Worm (Caenorhabditis elegans) whole organism, late embryonic: ENCODE measurements around the gene mrp-3.
A peak's percentile ranks its signal among the peaks of the same experiment; 100 is the strongest.

Source experiments
- C08G9.2 ChIP-seq: sonication (generic microtip); optimal IDR thresholded peaks from 2 replicates; lab custom pipeline; 2016; ENCODE audit warnings: mild to moderate bottlenecking, missing genetic modification characterization, moderate library complexity, missing compliant biosample characterization
- Y22D7AL.16 ChIP-seq: sonication (generic microtip); optimal IDR thresholded peaks from 2 replicates; lab custom pipeline; 2016; ENCODE audit warnings: missing genetic modification characterization, missing compliant biosample characterization
- ama-1 ChIP-seq: fragments of 150-350 bp; optimal IDR thresholded peaks from 2 replicates; lab custom pipeline; 2014
- ceh-14 ChIP-seq: sonication (generic microtip); optimal IDR thresholded peaks from 2 replicates; lab custom pipeline; 2016; ENCODE audit warnings: missing genotype, missing genetic modification characterization, missing compliant biosample characterization
- ceh-18 ChIP-seq: sonication (generic microtip); optimal IDR thresholded peaks from 2 replicates; lab custom pipeline; 2016; ENCODE audit warnings: missing genetic modification characterization, missing compliant biosample characterization
- ceh-19 ChIP-seq: fragments of 200-800 bp; sonication (Bioruptor generic); optimal IDR thresholded peaks from 2 replicates; lab custom pipeline; 2018; ENCODE audit warnings: mild to moderate bottlenecking, missing genetic modification characterization, missing compliant biosample characterization
- ceh-22 ChIP-seq: sonication (generic microtip); optimal IDR thresholded peaks from 2 replicates; lab custom pipeline; 2017; ENCODE audit warnings: missing biosample characterization, missing genetic modification characterization
- ceh-24 ChIP-seq: sonication (generic microtip); optimal IDR thresholded peaks from 2 replicates; lab custom pipeline; 2016; ENCODE audit warnings: mild to moderate bottlenecking, missing genetic modification characterization, missing compliant biosample characterization
- ceh-30 ChIP-seq: fragments of 150-350 bp; optimal IDR thresholded peaks from 2 replicates; lab custom pipeline; 2014; ENCODE audit warnings: missing biosample characterization, missing genetic modification characterization
- ceh-31 ChIP-seq: sonication (generic microtip); optimal IDR thresholded peaks from 2 replicates; lab custom pipeline; 2016; ENCODE audit warnings: missing genetic modification characterization, missing compliant biosample characterization
- ceh-34 ChIP-seq: sonication (generic microtip); optimal IDR thresholded peaks from 2 replicates; lab custom pipeline; 2016; ENCODE audit warnings: mild to moderate bottlenecking, missing genetic modification characterization, missing compliant biosample characterization
- che-1 ChIP-seq: sonication (generic microtip); optimal IDR thresholded peaks from 2 replicates; lab custom pipeline; 2016; ENCODE audit warnings: mild to moderate bottlenecking, missing genetic modification characterization, missing compliant biosample characterization
- dve-1 ChIP-seq: sonication (generic microtip); optimal IDR thresholded peaks from 2 replicates; lab custom pipeline; 2017; ENCODE audit warnings: antibody characterized with exemption, mild to moderate bottlenecking, missing genetic modification characterization, missing compliant biosample characterization
- elt-2 ChIP-seq: sonication (generic microtip); optimal IDR thresholded peaks from 2 replicates; lab custom pipeline; 2016; ENCODE audit warnings: missing genetic modification reagents, missing genetic modification characterization, missing compliant biosample characterization
- elt-4 ChIP-seq: sonication (generic microtip); optimal IDR thresholded peaks from 2 replicates; lab custom pipeline; 2016; ENCODE audit warnings: missing genetic modification characterization, missing compliant biosample characterization
- ets-4 ChIP-seq: sonication (generic microtip); optimal IDR thresholded peaks from 2 replicates; lab custom pipeline; 2016; ENCODE audit warnings: missing genetic modification characterization, missing compliant biosample characterization
- fkh-6 ChIP-seq: sonication (generic microtip); optimal IDR thresholded peaks from 2 replicates; lab custom pipeline; 2016; ENCODE audit warnings: missing genetic modification characterization, missing compliant biosample characterization
- gmeb-2 ChIP-seq: sonication (generic microtip); optimal IDR thresholded peaks from 2 replicates; lab custom pipeline; 2016; ENCODE audit warnings: missing genetic modification characterization, inconsistent platforms, missing compliant biosample characterization
- hlh-13 ChIP-seq: fragments of 200-800 bp; sonication (Bioruptor generic); optimal IDR thresholded peaks from 2 replicates; lab custom pipeline; 2018; ENCODE audit warnings: mild to moderate bottlenecking, missing genetic modification characterization, missing compliant biosample characterization
- hlh-15 ChIP-seq: sonication (generic microtip); optimal IDR thresholded peaks from 2 replicates; lab custom pipeline; 2016; ENCODE audit warnings: missing genetic modification characterization, missing compliant biosample characterization
- hlh-8 ChIP-seq: sonication (generic microtip); optimal IDR thresholded peaks from 2 replicates; lab custom pipeline; 2016; ENCODE audit warnings: missing genotype, missing genetic modification characterization, missing compliant biosample characterization
- lim-6 ChIP-seq: sonication (generic microtip); optimal IDR thresholded peaks from 2 replicates; lab custom pipeline; 2016; ENCODE audit warnings: missing genetic modification characterization, missing compliant biosample characterization
- nhr-232 ChIP-seq: sonication (generic microtip); optimal IDR thresholded peaks from 2 replicates; lab custom pipeline; 2016; ENCODE audit warnings: missing genetic modification characterization, missing compliant biosample characterization
- npax-4 ChIP-seq: sonication (generic microtip); optimal IDR thresholded peaks from 2 replicates; lab custom pipeline; 2016; ENCODE audit warnings: missing genetic modification characterization, missing compliant biosample characterization
- pag-3 ChIP-seq: sonication (generic microtip); optimal IDR thresholded peaks from 2 replicates; lab custom pipeline; 2016; ENCODE audit warnings: missing compliant biosample characterization, missing genetic modification characterization, borderline replicate concordance
- rnt-1 ChIP-seq: sonication (generic microtip); optimal IDR thresholded peaks from 2 replicates; lab custom pipeline; 2016; ENCODE audit warnings: missing genetic modification characterization, missing compliant biosample characterization
- sox-2 ChIP-seq: fragments of 200-800 bp; sonication (Bioruptor generic); IDR thresholded peaks from 2 replicates; pipeline ENCODE4 v1.3.6; 2022; ENCODE audit warnings: missing genetic modification reagents, missing genetic modification characterization, missing compliant biosample characterization
- sox-4 ChIP-seq: sonication (generic microtip); optimal IDR thresholded peaks from 2 replicates; lab custom pipeline; 2017; ENCODE audit warnings: mild to moderate bottlenecking, missing genetic modification characterization, inconsistent platforms, missing compliant biosample characterization
- tbx-2 ChIP-seq: sonication (generic microtip); optimal IDR thresholded peaks from 2 replicates; lab custom pipeline; 2016; ENCODE audit warnings: missing genetic modification characterization, missing compliant biosample characterization
- tbx-7 ChIP-seq: sonication (generic microtip); optimal IDR thresholded peaks from 2 replicates; lab custom pipeline; 2016; ENCODE audit warnings: missing genotype, missing genetic modification characterization, missing compliant biosample characterization
- ttx-3 ChIP-seq: sonication (generic microtip); optimal IDR thresholded peaks from 2 replicates; lab custom pipeline; 2016; ENCODE audit warnings: missing genetic modification reagents, missing genetic modification characterization, missing compliant biosample characterization
- unc-3 ChIP-seq, 2 experiments: fragments of 200-800 bp in 1 of 2; sonication (Bioruptor generic) in 1 of 2; sonication (generic microtip) in 1 of 2; conservative IDR thresholded peaks in 1 of 2; optimal IDR thresholded peaks in 1 of 2; 2 replicates each; pipeline versions ENCODE4 v1.3.6 to Lab custom; 2016 to 2022; ENCODE audit warnings: missing compliant biosample characterization in 2 of 2, missing genetic modification characterization in 2 of 2, missing genetic modification reagents in 1 of 2
- unc-42 ChIP-seq: sonication (generic microtip); optimal IDR thresholded peaks from 2 replicates; lab custom pipeline; 2016; ENCODE audit warnings: missing genotype, missing genetic modification characterization, missing compliant biosample characterization
- unc-55 ChIP-seq: sonication (generic microtip); optimal IDR thresholded peaks from 2 replicates; lab custom pipeline; 2017; ENCODE audit warnings: missing biosample characterization, missing genetic modification reagents, missing genetic modification characterization
- zip-5 ChIP-seq: sonication (generic microtip); optimal IDR thresholded peaks from 2 replicates; lab custom pipeline; 2016; ENCODE audit warnings: missing genetic modification characterization, missing compliant biosample characterization

mrp-3 gene

DNA sequence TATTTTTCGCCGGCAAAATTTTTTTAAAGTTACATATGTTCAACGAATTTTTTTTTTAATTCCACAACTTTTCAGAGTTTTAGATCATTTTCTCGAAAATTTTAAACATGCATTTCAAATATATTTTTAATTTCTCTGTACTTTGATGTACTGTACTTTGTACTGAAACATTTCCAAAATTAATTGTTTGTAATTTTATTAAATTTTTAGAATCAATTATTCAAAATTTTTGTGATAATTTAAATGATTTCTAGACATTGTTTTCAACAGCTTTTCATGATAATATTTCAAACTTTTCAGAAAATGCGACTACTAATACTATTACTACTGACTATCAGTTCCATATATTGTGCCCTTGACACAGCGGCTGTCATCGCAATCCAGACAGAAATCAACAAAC lies 4.6 kb upstream of the mrp-3 start, which contains the start of gene mec-5:
Gene mec-5 (plus strand): TSS at position 301 of the 400 bp plus-strand sequence.
- no peak for TF ChIP-seq gmeb-2
- no peak for TF ChIP-seq sox-2
- no peak for TF ChIP-seq ceh-14
- no peak for TF ChIP-seq ceh-24 (tag; lab: Kevin White, UChicago)
- no peak for TF ChIP-seq nhr-232 (tag; lab: Kevin White, UChicago)
- TF ChIP-seq ceh-18 (tag; lab: Kevin White, UChicago) = no peak
- TF ChIP-seq unc-55 = no peak
- TF ChIP-seq che-1 = no peak
- no peak for TF ChIP-seq ets-4
- TF ChIP-seq ceh-30 = no peak
- TF ChIP-seq unc-42 (tag; lab: Kevin White, UChicago) = no peak
- TF ChIP-seq Y22D7AL.16 (tag; lab: Kevin White, UChicago) = no peak
- TF ChIP-seq elt-2 (tag; lab: Kevin White, UChicago) = no peak
- TF ChIP-seq zip-5 (tag; lab: Kevin White, UChicago) = no peak
- no peak for TF ChIP-seq tbx-2 (tag; lab: Kevin White, UChicago)
- no peak for TF ChIP-seq ceh-19

DNA sequence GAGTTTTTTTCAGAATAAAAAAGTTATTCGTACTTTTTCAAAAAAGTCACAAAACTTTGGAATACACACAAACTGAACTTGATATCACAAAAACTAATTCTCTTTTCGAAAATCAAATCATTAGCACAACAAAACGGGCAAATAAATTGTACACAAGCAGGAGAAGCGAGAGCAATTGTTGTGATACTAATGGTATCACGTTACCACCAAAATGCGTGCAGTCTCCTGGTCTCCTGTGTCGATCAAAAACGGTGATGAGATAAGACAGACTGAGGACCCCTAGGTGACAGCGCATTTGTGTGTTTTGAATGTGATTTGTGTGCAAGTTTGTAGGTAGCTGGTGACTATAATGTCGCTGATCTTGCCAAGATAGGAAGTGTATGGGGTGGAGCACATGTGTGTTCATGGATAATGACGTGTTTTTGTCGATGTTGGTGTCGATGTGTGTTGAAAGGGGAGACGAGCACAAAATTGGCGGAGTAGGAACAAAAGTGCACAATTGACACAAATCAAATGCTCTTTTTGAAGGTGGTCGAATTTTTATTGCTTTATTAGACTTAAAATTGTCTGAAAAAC lies 723 bp upstream of the mrp-3 start:
- no peak for TF ChIP-seq hlh-8 (tag; lab: Kevin White, UChicago)
- peak; percentile 42 for TF ChIP-seq elt-2 (tag; lab: Kevin White, UChicago)

DNA sequence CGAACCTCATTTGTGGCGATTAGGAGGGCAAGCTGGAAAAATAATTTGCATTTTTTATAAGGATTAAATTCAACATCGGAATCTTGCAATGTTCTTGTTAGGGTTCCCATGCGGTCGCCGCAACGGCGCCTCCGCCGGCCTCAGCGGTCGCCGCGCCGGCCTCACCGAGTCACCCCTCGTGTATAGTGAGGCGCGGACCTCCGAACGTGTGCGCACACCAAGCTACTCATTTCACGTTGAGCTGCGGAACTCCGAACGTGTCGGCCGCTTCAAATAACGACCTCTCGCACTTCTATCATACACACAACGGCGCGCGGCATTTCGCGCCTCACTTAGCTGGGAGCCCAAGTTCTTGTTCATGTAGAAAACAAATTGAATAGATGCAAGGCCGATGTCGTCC lies 1.3 kb downstream of the mrp-3 start:
- peak; percentile 5 for TF ChIP-seq ceh-34 (tag; lab: Kevin White, UChicago)
- TF ChIP-seq hlh-15 (tag; lab: Kevin White, UChicago) = no peak
- TF ChIP-seq elt-4 (tag; lab: Kevin White, UChicago) = no peak

DNA sequence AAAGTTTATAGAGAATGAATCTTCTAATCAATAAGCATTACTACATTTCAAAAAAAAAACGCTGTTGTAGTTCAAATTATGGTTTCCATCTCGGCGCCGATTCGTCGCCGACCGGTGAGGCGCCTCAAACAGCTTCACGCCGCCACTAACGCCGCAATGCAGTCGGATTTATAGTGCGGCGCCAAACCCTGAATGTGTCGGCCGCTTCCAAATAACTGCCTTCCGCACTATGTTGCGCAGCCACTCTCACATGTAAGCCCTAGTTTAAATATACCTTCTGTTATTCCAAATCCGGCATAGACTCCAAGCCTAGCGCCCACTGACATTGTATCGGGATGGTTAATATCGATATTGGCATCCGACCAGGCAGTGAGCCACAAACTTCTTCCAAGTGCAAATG lies 6.3 kb downstream of the mrp-3 start:
- no peak for TF ChIP-seq sox-4 (tag; lab: Kevin White, UChicago)
- no peak for TF ChIP-seq tbx-7
- TF ChIP-seq npax-4 (tag; lab: Kevin White, UChicago) = no peak
- TF ChIP-seq Y22D7AL.16 (tag; lab: Kevin White, UChicago) = no peak
- TF ChIP-seq tbx-2 (tag; lab: Kevin White, UChicago) = no peak
- TF ChIP-seq ceh-22 (tag; lab: Kevin White, UChicago) = no peak

DNA sequence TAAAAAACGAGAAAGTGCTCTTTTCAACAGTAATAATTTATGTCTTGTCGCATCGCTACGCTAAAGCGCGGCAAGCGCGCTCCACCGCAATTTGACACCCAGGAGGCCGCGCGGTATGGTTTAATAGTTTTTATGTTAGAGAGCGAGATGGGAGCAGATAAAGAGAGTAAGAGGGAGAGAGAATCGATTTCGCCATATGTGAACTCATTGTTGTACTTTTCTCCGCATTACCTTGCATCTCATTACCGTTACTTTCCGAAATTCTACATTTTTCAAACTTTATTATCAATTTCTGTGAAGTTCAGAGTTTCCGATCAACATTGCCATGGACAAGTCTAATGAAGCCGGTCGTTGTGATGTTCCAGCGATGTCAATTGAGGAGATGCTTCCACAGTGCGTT lies 15.7 kb downstream of the mrp-3 start, which contains the start of gene F31B9.3:
Gene F31B9.3 (plus strand): TSS at position 301 of the 400 bp plus-strand sequence.
- TF ChIP-seq ceh-22 (tag; lab: Kevin White, UChicago) (no peak), lim-6 (tag; lab: Kevin White, UChicago) (no peak), rnt-1 (tag; lab: Kevin White, UChicago) (no peak), ttx-3 (tag; lab: Kevin White, UChicago) (no peak), hlh-13 (no peak), ama-1 (lab: Kevin White, UChicago) (no peak), ceh-31 (tag; lab: Kevin White, UChicago) (no peak), npax-4 (tag; lab: Kevin White, UChicago) (no peak), pag-3 (no peak), fkh-6 (no peak), tbx-7 (no peak), ceh-30 (no peak), ceh-24 (tag; lab: Kevin White, UChicago) (no peak), ets-4 (no peak), che-1 (no peak), unc-3 (GFP tag; conservative IDR thresholded peaks at IDR 0.05; lab: Robert Waterston, UW) (no peak), unc-3 (tag; optimal IDR thresholded peaks at IDR 0.05; lab: Kevin White, UChicago) (no peak), dve-1 (tag; lab: Kevin White, UChicago) (no peak), C08G9.2 (tag; lab: Kevin White, UChicago) (no peak)
